Fruit fly (Drosophila melanogaster) whole organism, embryonic: ENCODE data around the gene tau.

Experiments
- Adf1 ChIP-seq: fragments of 200-800 bp; sonication (Bioruptor generic); IDR thresholded peaks from 2 replicates; pipeline ENCODE4 v1.3.6; 2022; ENCODE audit warnings: missing biosample characterization, missing genetic modification characterization
- Atf3 ChIP-seq: fragments of 200-800 bp; sonication (Bioruptor generic); optimal IDR thresholded peaks from 3 replicates; lab custom pipeline; 2016; ENCODE audit warnings: missing biosample characterization, missing genetic modification characterization
- Blimp-1 ChIP-seq: fragments of 200-800 bp; sonication (Bioruptor generic); optimal IDR thresholded peaks from 3 replicates; lab custom pipeline; 2018; ENCODE audit warnings: missing biosample characterization, missing genetic modification characterization, mild to moderate bottlenecking, moderate library complexity, missing genetic modification reagents
- Bteb2 ChIP-seq: fragments of 200-800 bp; sonication (Bioruptor generic); optimal IDR thresholded peaks from 2 replicates; lab custom pipeline; 2016; ENCODE audit warnings: missing biosample characterization, missing genetic modification characterization
- CG17359 ChIP-seq: fragments of 200-800 bp; sonication (Bioruptor generic); optimal IDR thresholded peaks from 3 replicates; lab custom pipeline; 2018; ENCODE audit warnings: missing biosample characterization, mild to moderate bottlenecking, missing genetic modification characterization, moderate library complexity
- CG18262 ChIP-seq: fragments of 200-800 bp; optimal IDR thresholded peaks from 3 replicates; lab custom pipeline; 2019; ENCODE audit warnings: missing biosample characterization, mild to moderate bottlenecking, missing genetic modification characterization, moderate library complexity
- CG3065 ChIP-seq: fragments of 200-800 bp; sonication (Bioruptor generic); optimal IDR thresholded peaks from 2 replicates; lab custom pipeline; 2016; ENCODE audit warnings: missing biosample characterization, missing genetic modification characterization
- CG33557 ChIP-seq: fragments of 200-800 bp; sonication (Bioruptor generic); optimal IDR thresholded peaks from 2 replicates; lab custom pipeline; 2019; ENCODE audit warnings: missing biosample characterization, mild to moderate bottlenecking, missing genetic modification characterization, moderate library complexity
- CG4617 ChIP-seq: fragments of 200-800 bp; sonication (Bioruptor generic); optimal IDR thresholded peaks from 3 replicates; lab custom pipeline; 2016; ENCODE audit warnings: missing biosample characterization, missing genetic modification characterization, borderline replicate concordance
- CG6254 ChIP-seq: fragments of 200-800 bp; sonication (Bioruptor generic); optimal IDR thresholded peaks from 3 replicates; lab custom pipeline; 2017; ENCODE audit warnings: mild to moderate bottlenecking, missing biosample characterization, missing genetic modification reagents, missing genetic modification characterization
- CG6683 ChIP-seq: fragments of 200-800 bp; sonication (Bioruptor generic); optimal IDR thresholded peaks from 2 replicates; lab custom pipeline; 2017; ENCODE audit warnings: missing biosample characterization, mild to moderate bottlenecking, missing genetic modification characterization, missing genetic modification reagents
- CG7271 ChIP-seq: fragments of 200-800 bp; sonication (Bioruptor generic); optimal IDR thresholded peaks from 2 replicates; lab custom pipeline; 2018; ENCODE audit warnings: missing biosample characterization, mild to moderate bottlenecking, missing genetic modification characterization, moderate library complexity
- CG8388 ChIP-seq: fragments of 200-800 bp; sonication (Bioruptor generic); optimal IDR thresholded peaks from 2 replicates; lab custom pipeline; 2019; ENCODE audit warnings: missing biosample characterization, mild to moderate bottlenecking, missing genetic modification characterization, moderate library complexity
- CG9876 ChIP-seq: fragments of 200-800 bp; sonication (Bioruptor generic); optimal IDR thresholded peaks from 2 replicates; lab custom pipeline; 2016; ENCODE audit warnings: missing biosample characterization, missing genetic modification characterization
- CTCF ChIP-seq: fragments of 200-800 bp; sonication (Bioruptor generic); optimal IDR thresholded peaks from 2 replicates; lab custom pipeline; 2017; ENCODE audit warnings: missing biosample characterization, mild to moderate bottlenecking, missing genetic modification characterization, moderate library complexity
- Dll ChIP-seq: fragments of 200-800 bp; sonication (Bioruptor generic); IDR thresholded peaks from 4 replicates; pipeline ENCODE4 v1.3.6; 2022; ENCODE audit warnings: missing biosample characterization, missing genetic modification characterization; ENCODE audit not compliant: partially characterized antibody
- HLH3B ChIP-seq: fragments of 200-800 bp; sonication (Bioruptor generic); IDR thresholded peaks from 2 replicates; pipeline ENCODE4 v1.3.6; 2022; ENCODE audit warnings: missing biosample characterization, missing genetic modification characterization
- HLHmδ ChIP-seq: fragments of 200-800 bp; sonication (Bioruptor generic); optimal IDR thresholded peaks from 2 replicates; lab custom pipeline; 2018; ENCODE audit warnings: missing biosample characterization, mild to moderate bottlenecking, missing genetic modification characterization, moderate library complexity
- HmgD ChIP-seq: fragments of 200-800 bp; sonication (Bioruptor generic); optimal IDR thresholded peaks from 3 replicates; lab custom pipeline; 2016; ENCODE audit warnings: missing biosample characterization, missing genetic modification characterization
- Hr78 ChIP-seq, 2 experiments: fragments of 200-800 bp in 1 of 2; fragments of >200 bp in 1 of 2; sonication (Bioruptor generic) in 1 of 2; optimal IDR thresholded peaks; 2 replicates each; lab custom pipeline; 2017 to 2019; ENCODE audit warnings: missing biosample characterization in 2 of 2, missing genetic modification characterization in 2 of 2, mild to moderate bottlenecking in 1 of 2, moderate library complexity in 1 of 2
- Max ChIP-seq: fragments of 200-800 bp; sonication (Bioruptor generic); optimal IDR thresholded peaks from 2 replicates; lab custom pipeline; 2016; ENCODE audit warnings: missing biosample characterization, mild to moderate bottlenecking, missing genetic modification characterization
- Meics ChIP-seq: fragments of 200-800 bp; sonication (Bioruptor generic); optimal IDR thresholded peaks from 2 replicates; lab custom pipeline; 2017; ENCODE audit warnings: missing biosample characterization, mild to moderate bottlenecking, missing genetic modification characterization
- Mes4 ChIP-seq: fragments of 200-800 bp; sonication (Bioruptor generic); optimal IDR thresholded peaks from 2 replicates; lab custom pipeline; 2016; ENCODE audit warnings: missing biosample characterization, missing genetic modification characterization
- NC2α ChIP-seq: fragments of 200-800 bp; sonication (Bioruptor generic); optimal IDR thresholded peaks from 2 replicates; lab custom pipeline; 2016; ENCODE audit warnings: missing biosample characterization, missing genetic modification characterization
- Pdp1 ChIP-seq, 2 experiments: fragments of 200-800 bp; sonication (Bioruptor generic); optimal IDR thresholded peaks; 3 replicates each; lab custom pipeline; 2016; ENCODE audit warnings: missing biosample characterization in 2 of 2, missing genetic modification characterization in 2 of 2, mild to moderate bottlenecking in 1 of 2, moderate library complexity in 1 of 2
- Rx ChIP-seq: fragments of 200-800 bp; sonication (Bioruptor generic); IDR thresholded peaks from 2 replicates; pipeline ENCODE4 v1.3.6; 2022; ENCODE audit warnings: missing biosample characterization, missing genetic modification characterization
- TFAM ChIP-seq: fragments of 200-800 bp; sonication (Bioruptor generic); optimal IDR thresholded peaks from 2 replicates; lab custom pipeline; 2017; ENCODE audit warnings: missing biosample characterization, missing genetic modification characterization, inconsistent platforms
- Trl ChIP-seq, 3 experiments: fragments of >200 bp in 2 of 3; fragments of 200-800 bp in 1 of 3; sonication (Bioruptor generic) in 1 of 3; optimal IDR thresholded peaks; 2 replicates in 1 of 3; 3 replicates in 2 of 3; lab custom pipeline; 2016 to 2017; ENCODE audit warnings: missing biosample characterization in 1 of 3, missing genetic modification characterization in 1 of 3
- Xbp1 ChIP-seq: fragments of 200-800 bp; sonication (Bioruptor generic); optimal IDR thresholded peaks from 3 replicates; lab custom pipeline; 2016; ENCODE audit warnings: missing biosample characterization, mild to moderate bottlenecking, missing genetic modification characterization
- br ChIP-seq: fragments of >200 bp; optimal IDR thresholded peaks from 2 replicates; lab custom pipeline; 2017
- cas ChIP-seq: fragments of 200-800 bp; sonication (Bioruptor generic); IDR thresholded peaks from 2 replicates; pipeline ENCODE4 v1.3.6; 2022; ENCODE audit warnings: missing biosample characterization, missing genetic modification characterization
- chinmo ChIP-seq: fragments of 200-800 bp; sonication (Bioruptor generic); IDR thresholded peaks from 4 replicates; pipeline ENCODE4 v1.3.6; 2022; ENCODE audit warnings: missing biosample characterization, missing genetic modification characterization; ENCODE audit not compliant: partially characterized antibody
- ci ChIP-seq: fragments of 200-800 bp; sonication (Bioruptor generic); IDR thresholded peaks from 3 replicates; pipeline ENCODE4 v1.3.6; 2022; ENCODE audit warnings: missing biosample characterization, missing genetic modification characterization
- dan ChIP-seq: fragments of 200-800 bp; sonication (Bioruptor generic); IDR thresholded peaks from 2 replicates; pipeline ENCODE4 v1.3.6; 2022; ENCODE audit warnings: missing biosample characterization, missing genetic modification characterization
- dati ChIP-seq: fragments of 200-800 bp; sonication (Bioruptor generic); IDR thresholded peaks from 2 replicates; pipeline ENCODE4 v1.3.6; 2022; ENCODE audit warnings: missing biosample characterization, missing genetic modification characterization
- dysf ChIP-seq: fragments of 200-800 bp; sonication (Bioruptor generic); IDR thresholded peaks from 3 replicates; pipeline ENCODE4 v1.3.6; 2022; ENCODE audit warnings: missing biosample characterization, missing genetic modification characterization
- en ChIP-seq: fragments of 200-800 bp; sonication (Bioruptor generic); optimal IDR thresholded peaks from 2 replicates; lab custom pipeline; 2016; ENCODE audit warnings: missing biosample characterization, missing genetic modification characterization
- gce ChIP-seq: fragments of 200-800 bp; sonication (Bioruptor generic); IDR thresholded peaks from 3 replicates; pipeline ENCODE4 v1.3.6; 2022; ENCODE audit warnings: missing biosample characterization, missing genetic modification characterization
- hkb ChIP-seq, 2 experiments: fragments of 200-800 bp in 1 of 2; fragments of >200 bp in 1 of 2; sonication (Bioruptor generic) in 1 of 2; IDR thresholded peaks in 1 of 2; optimal IDR thresholded peaks in 1 of 2; 2 replicates each; pipeline versions ENCODE4 v1.3.6 to Lab custom; 2017 to 2022; ENCODE audit warnings: missing biosample characterization in 1 of 2, missing genetic modification characterization in 1 of 2
- maf-S ChIP-seq: fragments of 200-800 bp; sonication (Bioruptor generic); optimal IDR thresholded peaks from 2 replicates; lab custom pipeline; 2016; ENCODE audit warnings: missing biosample characterization, missing genetic modification characterization
- onecut ChIP-seq: fragments of 200-800 bp; sonication (Bioruptor generic); IDR thresholded peaks from 2 replicates; pipeline ENCODE4 v1.3.6; 2022; ENCODE audit warnings: missing biosample characterization, missing genetic modification characterization
- org-1 ChIP-seq: fragments of 200-800 bp; sonication (Bioruptor generic); optimal IDR thresholded peaks from 2 replicates; lab custom pipeline; 2017; ENCODE audit warnings: missing biosample characterization, missing genetic modification characterization
- pzg ChIP-seq: fragments of 200-800 bp; sonication (Bioruptor generic); optimal IDR thresholded peaks from 3 replicates; lab custom pipeline; 2018; ENCODE audit warnings: missing biosample characterization, mild to moderate bottlenecking, missing genetic modification characterization, moderate library complexity
- ranshi ChIP-seq: fragments of 200-800 bp; sonication (Bioruptor generic); IDR thresholded peaks from 2 replicates; pipeline ENCODE4 v1.3.6; 2022; ENCODE audit warnings: missing biosample characterization, missing genetic modification characterization
- so ChIP-seq: fragments of 200-800 bp; sonication (Bioruptor generic); IDR thresholded peaks from 3 replicates; pipeline ENCODE4 v1.3.6; 2022; ENCODE audit warnings: missing biosample characterization, missing genetic modification characterization
- sob ChIP-seq: fragments of 200-800 bp; sonication (Bioruptor generic); IDR thresholded peaks from 2 replicates; pipeline ENCODE4 v1.3.6; 2022; ENCODE audit warnings: missing biosample characterization, missing genetic modification characterization
- tna ChIP-seq: fragments of 200-800 bp; sonication (Bioruptor generic); IDR thresholded peaks from 2 replicates; pipeline ENCODE4 v1.3.6; 2022; ENCODE audit warnings: missing biosample characterization, missing genetic modification characterization; ENCODE audit not compliant: partially characterized antibody
- tup ChIP-seq: fragments of 200-800 bp; sonication (Bioruptor generic); optimal IDR thresholded peaks from 2 replicates; lab custom pipeline; 2016; ENCODE audit warnings: missing biosample characterization, mild to moderate bottlenecking, missing genetic modification characterization, moderate library complexity
- twi ChIP-seq: fragments of 200-800 bp; optimal IDR thresholded peaks from 2 replicates; lab custom pipeline; 2019; ENCODE audit warnings: missing biosample characterization, mild to moderate bottlenecking, missing genetic modification characterization, moderate library complexity
- zen2 ChIP-seq: fragments of 200-800 bp; sonication (Bioruptor generic); IDR thresholded peaks from 3 replicates; pipeline ENCODE4 v1.3.6; 2022; ENCODE audit warnings: missing biosample characterization, missing genetic modification characterization; ENCODE audit not compliant: partially characterized antibody
- zf30C ChIP-seq: fragments of 200-800 bp; sonication (Bioruptor generic); optimal IDR thresholded peaks from 3 replicates; lab custom pipeline; 2018; ENCODE audit warnings: missing biosample characterization, mild to moderate bottlenecking, missing genetic modification characterization

The tau gene

DNA sequence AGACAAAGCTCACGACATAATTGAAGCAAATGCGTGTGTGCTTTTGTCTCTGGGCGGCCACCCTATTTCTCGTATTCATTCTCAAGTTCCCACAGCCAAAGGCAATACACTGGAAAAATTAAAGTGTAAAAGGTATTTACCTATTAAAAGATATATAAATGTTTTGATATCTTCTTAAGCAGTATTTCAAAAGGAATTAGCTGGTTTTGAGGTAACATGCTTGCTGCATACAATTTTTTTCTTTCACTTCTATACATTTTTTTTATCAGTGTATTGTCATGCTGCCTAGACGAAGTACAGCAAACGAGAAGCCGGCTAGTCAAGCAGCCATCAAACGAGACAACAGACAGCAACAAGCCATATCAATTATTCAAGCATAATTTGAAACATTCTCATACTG is 43.0 kb downstream of the tau start (continued):
- TF ChIP-seq NC2α (GFP tag; lab: Kevin White, UChicago): no peak
- no peak for TF ChIP-seq onecut (GFP tag; lab: Robert Waterston, UW)
- no peak for TF ChIP-seq gce (GFP tag; lab: Robert Waterston, UW)
- no peak for TF ChIP-seq tup (GFP tag; lab: Kevin White, UChicago)
- TF ChIP-seq Xbp1 (GFP tag; lab: Kevin White, UChicago): no peak
- no peak for TF ChIP-seq Max
- TF ChIP-seq CTCF (GFP tag; lab: Kevin White, UChicago): no peak
- 0 out of 3 replicates have a peak, but pooled peaks have one; percentile 8 for TF ChIP-seq ci (GFP tag; lab: Robert Waterston, UW)
- no peak for TF ChIP-seq zen2 (GFP tag; lab: Robert Waterston, UW)
- TF ChIP-seq dan (GFP tag; lab: Robert Waterston, UW): no peak
- TF ChIP-seq chinmo: no peak
- no peak for TF ChIP-seq hkb (optimal IDR thresholded peaks at IDR 0.05; lab: Kevin White, UChicago)
- TF ChIP-seq hkb (GFP tag; IDR thresholded peaks at IDR 0.05; lab: Robert Waterston, UW): peak; percentile 26; the same call in 1 of the 2 replicates
- TF ChIP-seq Adf1 (GFP tag; lab: Robert Waterston, UW): no peak
- no peak for TF ChIP-seq CG8388 (GFP tag; lab: Kevin White, UChicago)
- no peak for TF ChIP-seq en (GFP tag; lab: Kevin White, UChicago)
- no peak for TF ChIP-seq CG4617 (GFP tag; lab: Kevin White, UChicago)
- no peak for TF ChIP-seq CG33557
- no peak for TF ChIP-seq Dll (GFP tag; lab: Robert Waterston, UW)
- no peak for TF ChIP-seq CG6683 (GFP tag; lab: Kevin White, UChicago)
- no peak for TF ChIP-seq CG6254 (GFP tag; lab: Kevin White, UChicago)
- TF ChIP-seq CG9876 (GFP tag; lab: Kevin White, UChicago): no peak
- no peak for TF ChIP-seq Trl (optimal IDR thresholded peaks at IDR 0.05; lab: Kevin White, UChicago)
- no peak for TF ChIP-seq Trl (GFP tag; optimal IDR thresholded peaks at IDR 0.05; lab: Kevin White, UChicago)
- TF ChIP-seq so (GFP tag; lab: Robert Waterston, UW): no peak
- TF ChIP-seq HLHmδ: no peak
- TF ChIP-seq dysf (GFP tag; lab: Robert Waterston, UW): peak; percentile 49; the same call in 2 of the 3 replicates
- no peak for TF ChIP-seq sob
- TF ChIP-seq CG18262: peak; percentile 8
- no peak for TF ChIP-seq br
- no peak for TF ChIP-seq org-1 (GFP tag; lab: Kevin White, UChicago)
- no peak for TF ChIP-seq twi (tag; lab: Kevin White, UChicago)
- TF ChIP-seq pzg (GFP tag; lab: Kevin White, UChicago): no peak
- no peak for TF ChIP-seq HmgD
- TF ChIP-seq CG7271 (tag; lab: Kevin White, UChicago): no peak
- no peak for TF ChIP-seq dati (GFP tag; lab: Robert Waterston, UW)
- TF ChIP-seq Atf3 (GFP tag; lab: Kevin White, UChicago): no peak
- no peak for TF ChIP-seq Rx
- TF ChIP-seq CG3065: no peak
- peak; percentile 39; the same call in 1 of the 2 replicates for TF ChIP-seq ranshi (GFP tag; lab: Robert Waterston, UW)
- TF ChIP-seq tna (GFP tag; lab: Robert Waterston, UW): no peak
- no peak for TF ChIP-seq HLH3B (GFP tag; lab: Robert Waterston, UW)
- no peak for TF ChIP-seq TFAM
- TF ChIP-seq CG17359 (tag; lab: Kevin White, UChicago): peak; percentile 51
- TF ChIP-seq Bteb2 (GFP tag; lab: Kevin White, UChicago): no peak
- no peak for TF ChIP-seq cas (GFP tag; lab: Robert Waterston, UW)
- TF ChIP-seq zf30C: no peak
- TF ChIP-seq Meics (GFP tag; lab: Kevin White, UChicago): peak; percentile 14
- no peak for TF ChIP-seq Hr78 (GFP tag; optimal IDR thresholded peaks at IDR 0.05; lab: Kevin White, UChicago)
- TF ChIP-seq Blimp-1 (GFP tag; lab: Kevin White, UChicago): peak; percentile 39
- no peak for TF ChIP-seq Mes4 (GFP tag; lab: Kevin White, UChicago)
- no peak for TF ChIP-seq maf-S (GFP tag; lab: Kevin White, UChicago)
- TF ChIP-seq Pdp1 (GFP tag; optimal IDR thresholded peaks at IDR 0.05; lab: Kevin White, UChicago): no peak
